Fruit fly (Drosophila melanogaster) Kc167 (cell line): ENCODE results near the gene Crtc.

ENCODE experiments used
- Myc ChIP-seq: fragments of >200 bp; optimal IDR thresholded peaks from 2 replicates; lab custom pipeline; 2017; ENCODE audit warnings: missing external identifiers
- Sin3A ChIP-seq: fragments of >200 bp; optimal IDR thresholded peaks from 2 replicates; lab custom pipeline; 2018; ENCODE audit warnings: missing external identifiers
- h ChIP-seq: fragments of >200 bp; optimal IDR thresholded peaks from 3 replicates; lab custom pipeline; 2018; ENCODE audit warnings: missing external identifiers
- insv ChIP-seq: fragments of >200 bp; optimal IDR thresholded peaks from 3 replicates; lab custom pipeline; 2018; ENCODE audit warnings: missing external identifiers
- psq ChIP-seq: fragments of >200 bp; optimal IDR thresholded peaks from 2 replicates; lab custom pipeline; 2017; ENCODE audit warnings: missing external identifiers
- ttk ChIP-seq: sonication (Bioruptor generic); optimal IDR thresholded peaks from 2 replicates; lab custom pipeline; 2017; ENCODE audit warnings: missing external identifiers

dm6 chr3L:17668945-17669779 lies at the start of gene Crtc:
- TF ChIP-seq psq (lab: Kevin White, UChicago) (no peak), Sin3A (lab: Kevin White, UChicago) (no peak), Myc (no peak), insv (lab: Kevin White, UChicago) (no peak), ttk (lab: Kevin White, UChicago) (no peak), h (lab: Kevin White, UChicago) (no peak)
